Worm (Caenorhabditis elegans): ENCODE results near the gene F08D12.12.

The F08D12.12 gene

DNA sequence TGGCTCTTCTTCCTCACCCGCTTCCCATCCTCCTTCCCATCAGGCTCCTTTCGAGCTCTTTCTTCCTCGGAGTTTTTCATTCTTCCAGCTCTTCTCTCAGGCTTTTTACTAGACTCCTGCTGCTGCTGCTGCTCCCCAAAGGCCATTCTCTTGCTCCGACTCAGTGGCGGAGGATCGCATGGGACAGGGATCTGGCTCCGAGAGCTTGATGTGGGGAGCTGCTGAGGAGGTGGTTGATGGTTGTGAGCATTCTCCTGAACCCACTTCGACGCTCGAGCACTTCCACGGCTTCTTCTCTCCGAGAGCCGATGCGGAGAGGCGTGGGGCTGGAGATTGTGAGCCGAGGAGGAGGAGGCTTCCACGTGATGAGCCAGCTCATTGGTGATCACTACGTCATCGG, 1.1 kb downstream of the F08D12.12 start:
- TF ChIP-seq cnd-1 (tag; optimal IDR thresholded peaks at IDR 0.05) (no peak), sptf-1 (tag; optimal IDR thresholded peaks at IDR 0.05) (no peak), lin-32 (GFP tag; optimal IDR thresholded peaks at IDR 0.05) (no peak), elt-3 (tag; optimal IDR thresholded peaks at IDR 0.05) (no peak), sem-2 (GFP tag; optimal IDR thresholded peaks at IDR 0.05) (no peak), flh-1 (GFP tag; optimal IDR thresholded peaks at IDR 0.05) (no peak), nhr-28 (tag; optimal IDR thresholded peaks at IDR 0.05) (no peak), drap-1 (GFP tag; optimal IDR thresholded peaks at IDR 0.05) (no peak), unc-39 (tag; optimal IDR thresholded peaks at IDR 0.05) (no peak), lsy-2 (tag; optimal IDR thresholded peaks at IDR 0.05) (no peak), hlh-1 (tag; optimal IDR thresholded peaks at IDR 0.05) (no peak), ces-1 (GFP tag; optimal IDR thresholded peaks at IDR 0.05) (no peak), nhr-237 (tag; optimal IDR thresholded peaks at IDR 0.05) (no peak), unc-62 (GFP tag; optimal IDR thresholded peaks at IDR 0.05) (no peak), snpc-4 (tag; optimal IDR thresholded peaks at IDR 0.05) (no peak), mab-5 (tag; optimal IDR thresholded peaks at IDR 0.05) (no peak)

DNA sequence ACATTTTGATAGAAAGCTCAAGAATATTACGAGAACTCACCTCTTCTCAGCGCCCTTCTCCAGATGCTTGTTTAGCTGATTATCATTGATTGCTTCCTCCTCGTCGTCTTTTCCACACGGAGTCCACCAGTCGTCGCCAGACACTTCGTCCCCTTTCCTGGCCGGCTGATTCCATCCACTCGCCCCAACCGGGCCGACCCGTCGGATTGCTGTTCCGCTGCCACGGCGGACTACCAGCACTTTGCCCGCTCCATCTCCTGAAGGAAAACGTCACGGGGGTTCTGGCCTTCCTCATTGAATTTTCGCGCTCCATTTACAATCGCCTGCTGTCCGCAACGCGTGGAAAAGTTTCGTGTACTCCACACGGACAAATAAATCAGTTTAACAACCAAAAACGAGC, 3.5 kb downstream of the F08D12.12 start:
- TF ChIP-seq sem-2 (GFP tag; optimal IDR thresholded peaks at IDR 0.05) (no peak), ceh-43 (GFP tag; optimal IDR thresholded peaks at IDR 0.05) (no peak)

DNA sequence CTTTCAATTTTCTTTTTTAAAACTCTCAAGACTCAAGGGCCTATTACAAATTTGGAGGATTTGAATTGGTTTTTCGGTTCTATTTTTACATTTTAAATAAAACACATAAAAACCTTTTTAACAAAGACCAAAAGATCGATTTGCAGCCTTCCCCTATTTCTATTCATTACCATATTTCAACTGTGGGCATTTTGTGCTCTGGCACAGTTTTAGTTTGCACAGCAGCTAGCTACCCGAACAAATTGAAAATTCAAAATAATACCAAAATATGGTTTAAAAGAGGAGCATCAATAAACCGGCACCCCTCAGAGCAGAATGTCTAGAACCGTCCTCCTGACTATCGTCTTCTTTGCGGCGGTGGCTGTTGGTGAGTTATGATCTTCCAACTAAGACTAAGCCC, 5.5 kb downstream of the F08D12.12 start, which contains the start of gene F08D12.2:
Gene F08D12.2 (plus strand): TSS at position 301 of the 400 bp plus-strand sequence.
- TF ChIP-seq drap-1 (GFP tag; optimal IDR thresholded peaks at IDR 0.05) = no peak
- TF ChIP-seq hlh-1 (tag; optimal IDR thresholded peaks at IDR 0.05) = no peak
- no peak for TF ChIP-seq zip-8 (tag; optimal IDR thresholded peaks at IDR 0.05)
- no peak for TF ChIP-seq ceh-83 (GFP tag; optimal IDR thresholded peaks at IDR 0.05)
- TF ChIP-seq nhr-12 (tag; optimal IDR thresholded peaks at IDR 0.05) = no peak
- TF ChIP-seq ces-1 (GFP tag; optimal IDR thresholded peaks at IDR 0.05) = no peak
- TF ChIP-seq cnd-1 (tag; optimal IDR thresholded peaks at IDR 0.05) = no peak

DNA sequence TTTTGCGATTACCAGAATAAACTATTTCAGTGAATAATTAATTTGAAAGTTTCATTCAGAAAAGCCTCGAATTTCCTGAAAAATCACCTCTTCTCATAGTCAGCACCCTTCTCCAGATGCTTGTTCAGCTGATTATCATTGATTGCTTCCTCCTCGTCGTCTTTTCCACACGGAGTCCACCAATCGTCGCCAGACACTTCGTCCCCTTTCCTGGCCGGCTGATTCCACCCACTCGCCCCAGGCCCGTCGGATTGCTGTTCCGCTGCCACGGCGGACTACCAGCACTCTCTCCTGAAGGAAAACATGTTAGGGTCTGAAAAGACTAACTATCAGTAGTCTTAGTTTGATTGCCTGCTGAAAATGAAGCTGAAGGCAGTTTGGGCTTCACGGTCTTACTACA, 6.1 kb downstream of the F08D12.12 start:
- no peak for TF ChIP-seq sem-2 (GFP tag; optimal IDR thresholded peaks at IDR 0.05)
- TF ChIP-seq ceh-43 (GFP tag; optimal IDR thresholded peaks at IDR 0.05) = no peak
- TF ChIP-seq pha-4 (tag; optimal IDR thresholded peaks at IDR 0.05) = no peak
- TF ChIP-seq unc-62 (GFP tag; optimal IDR thresholded peaks at IDR 0.05) = no peak
- no peak for TF ChIP-seq mls-2 (tag; optimal IDR thresholded peaks at IDR 0.05)
- no peak for TF ChIP-seq hlh-1 (tag; optimal IDR thresholded peaks at IDR 0.05)
- TF ChIP-seq cnd-1 (tag; optimal IDR thresholded peaks at IDR 0.05) = no peak
- no peak for TF ChIP-seq ztf-11 (tag; optimal IDR thresholded peaks at IDR 0.05)
- no peak for TF ChIP-seq elt-1 (tag; optimal IDR thresholded peaks at IDR 0.05; ENCODE audit: borderline replicate concordance, insufficient read depth)
- no peak for TF ChIP-seq tbx-8 (GFP tag; optimal IDR thresholded peaks at IDR 0.05)
- TF ChIP-seq snpc-4 (tag; optimal IDR thresholded peaks at IDR 0.05) = no peak

DNA sequence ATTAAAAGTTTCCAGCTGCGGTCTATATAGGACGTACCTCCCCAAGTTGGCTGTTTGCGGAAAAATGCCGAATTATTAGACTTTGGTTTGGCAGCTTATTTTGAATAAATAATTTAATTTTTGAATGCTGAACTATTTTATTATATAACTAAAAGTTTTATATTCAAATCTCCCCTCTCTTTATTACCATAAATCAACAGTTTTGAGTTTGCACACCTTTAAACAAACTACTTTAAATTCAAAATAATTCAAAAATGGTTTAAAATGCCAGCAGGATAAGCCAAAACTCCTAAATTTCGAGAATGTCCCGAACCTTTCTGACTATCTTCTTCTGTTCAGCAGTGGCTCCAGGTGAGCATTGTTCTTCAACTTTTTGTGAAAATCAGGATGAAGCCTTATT, 7.6 kb downstream of the F08D12.12 start, which contains the start of gene F08D12.3:
Gene F08D12.3 (plus strand): TSS at position 301 of the 400 bp plus-strand sequence.
- TF ChIP-seq ceh-83 (GFP tag; optimal IDR thresholded peaks at IDR 0.05) = no peak
- no peak for TF ChIP-seq hlh-1 (tag; optimal IDR thresholded peaks at IDR 0.05)
- no peak for TF ChIP-seq pha-4 (tag; optimal IDR thresholded peaks at IDR 0.05)
- no peak for TF ChIP-seq M03D4.4 (tag; optimal IDR thresholded peaks at IDR 0.05)
- TF ChIP-seq elt-3 (tag; optimal IDR thresholded peaks at IDR 0.05) = no peak
- no peak for TF ChIP-seq nhr-76 (tag; optimal IDR thresholded peaks at IDR 0.05)
- no peak for TF ChIP-seq unc-62 (GFP tag; optimal IDR thresholded peaks at IDR 0.05)
- TF ChIP-seq unc-39 (tag; optimal IDR thresholded peaks at IDR 0.05) = no peak
- no peak for TF ChIP-seq zip-8 (tag; optimal IDR thresholded peaks at IDR 0.05)
- no peak for TF ChIP-seq nhr-2 (tag; optimal IDR thresholded peaks at IDR 0.05)
- TF ChIP-seq elt-1 (tag; optimal IDR thresholded peaks at IDR 0.05; ENCODE audit: borderline replicate concordance, insufficient read depth) = no peak
- no peak for TF ChIP-seq bed-3 (GFP tag; optimal IDR thresholded peaks at IDR 0.05)
- TF ChIP-seq ceh-39 (tag; optimal IDR thresholded peaks at IDR 0.05) = no peak
- TF ChIP-seq ces-1 (GFP tag; optimal IDR thresholded peaks at IDR 0.05) = no peak
- no peak for TF ChIP-seq nhr-237 (tag; optimal IDR thresholded peaks at IDR 0.05)
- TF ChIP-seq mls-2 (tag; optimal IDR thresholded peaks at IDR 0.05) = no peak
- TF ChIP-seq nhr-28 (tag; optimal IDR thresholded peaks at IDR 0.05) = no peak

DNA sequence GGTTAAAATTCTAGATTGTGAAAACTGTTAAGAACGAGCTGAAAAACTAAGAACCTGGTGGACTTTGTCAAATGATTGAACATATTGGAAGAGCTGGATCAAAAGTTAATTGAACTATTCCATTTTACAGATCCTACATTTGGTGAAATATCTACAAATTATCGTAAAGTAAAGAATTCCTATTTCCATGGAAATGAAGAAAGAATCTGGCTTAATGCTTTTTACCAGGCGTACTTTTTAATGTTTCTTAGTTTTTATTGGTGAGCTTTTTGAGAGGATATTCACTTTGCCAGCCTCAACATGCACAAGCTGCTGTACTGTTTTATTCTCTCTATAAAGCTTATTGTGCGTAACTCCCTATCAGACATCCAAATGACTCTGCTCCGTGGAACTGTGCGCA, 9.0 kb downstream of the F08D12.12 start, which contains the start of gene F08D12.4:
Gene F08D12.4 (plus strand): TSS at position 301 of the 400 bp plus-strand sequence.
- TF ChIP-seq mab-5 (tag; optimal IDR thresholded peaks at IDR 0.05) (no peak), ham-2 (GFP tag; optimal IDR thresholded peaks at IDR 0.05) (no peak), bed-3 (GFP tag; optimal IDR thresholded peaks at IDR 0.05) (no peak), nhr-237 (tag; optimal IDR thresholded peaks at IDR 0.05) (no peak), tbx-8 (GFP tag; optimal IDR thresholded peaks at IDR 0.05) (no peak), nhr-28 (tag; optimal IDR thresholded peaks at IDR 0.05) (no peak), zip-8 (tag; optimal IDR thresholded peaks at IDR 0.05) (no peak), nhr-76 (tag; optimal IDR thresholded peaks at IDR 0.05) (no peak), elt-1 (tag; optimal IDR thresholded peaks at IDR 0.05; ENCODE audit: borderline replicate concordance, insufficient read depth) (no peak), snpc-4 (tag; optimal IDR thresholded peaks at IDR 0.05) (no peak), M03D4.4 (tag; optimal IDR thresholded peaks at IDR 0.05) (no peak), ceh-83 (GFP tag; optimal IDR thresholded peaks at IDR 0.05) (no peak), sptf-1 (tag; optimal IDR thresholded peaks at IDR 0.05) (no peak), ces-1 (GFP tag; optimal IDR thresholded peaks at IDR 0.05) (no peak), nhr-2 (tag; optimal IDR thresholded peaks at IDR 0.05) (no peak), unc-120 (tag; optimal IDR thresholded peaks at IDR 0.05; ENCODE audit: poor library complexity, severe bottlenecking) (no peak), elt-3 (tag; optimal IDR thresholded peaks at IDR 0.05) (no peak), blmp-1 (tag; optimal IDR thresholded peaks at IDR 0.05) (no peak), mep-1 (tag; optimal IDR thresholded peaks at IDR 0.05) (no peak)
